ENCODE assay signal across 3 fruit fly cellular contexts in genomic region chrX:6705059-6705802, dm6.
TF ChIP-seq lines count a peak whose summit lies in the region.

No protein-coding gene starts in this region.

TF ChIP-seq in whole organism, adult, 20 proteins besides CTCF, POLR2A, EP300 and RAD21 (continued from another document):
- TF ChIP-seq CG5204 (GFP tag; optimal IDR thresholded peaks at IDR 0.05; lab: Kevin White, UChicago), result no peak

TF ChIP-seq in whole organism, embryonic, 481 proteins besides CTCF, POLR2A, EP300 and RAD21 (continued from another document and continues in another):
- peak; percentile 81 for TF ChIP-seq grau (tag; optimal IDR thresholded peaks at IDR 0.05; lab: Kevin White, UChicago)
- TF ChIP-seq CG34376 (GFP tag; optimal IDR thresholded peaks at IDR 0.05; lab: Kevin White, UChicago), result peak; percentile 45
- TF ChIP-seq CG14441 (GFP tag; IDR thresholded peaks at IDR 0.05; lab: Robert Waterston, UW), result peak; percentile 81
- TF ChIP-seq vvl (GFP tag; IDR thresholded peaks at IDR 0.05; lab: Robert Waterston, UW), result peak; percentile 10; the same call in 1 of the 2 replicates
- TF ChIP-seq CkIIα-i1 (GFP tag; IDR thresholded peaks at IDR 0.05; lab: Robert Waterston, UW), result no peak
- TF ChIP-seq nmo (GFP tag; optimal IDR thresholded peaks at IDR 0.05; lab: Kevin White, UChicago), result peak; percentile 5
- TF ChIP-seq CG34422 (GFP tag; IDR thresholded peaks at IDR 0.05; lab: Robert Waterston, UW), result 0 out of 3 replicates have a peak, but pooled peaks have one; percentile 13
- no peak for TF ChIP-seq HmgD (GFP tag; optimal IDR thresholded peaks at IDR 0.05; lab: Kevin White, UChicago)
- peak; percentile 21 for TF ChIP-seq Sox100B (GFP tag; optimal IDR thresholded peaks at IDR 0.05; lab: Kevin White, UChicago)
- TF ChIP-seq zen2 (GFP tag; IDR thresholded peaks at IDR 0.05; lab: Robert Waterston, UW; ENCODE audit: partially characterized antibody), result no peak
- no peak for TF ChIP-seq Optix (GFP tag; IDR thresholded peaks at IDR 0.05; lab: Robert Waterston, UW)
- TF ChIP-seq prd (optimal IDR thresholded peaks at IDR 0.05; lab: Kevin White, UChicago), result no peak
- TF ChIP-seq prd (GFP tag; IDR thresholded peaks at IDR 0.05; lab: Robert Waterston, UW), result peak; percentile 22; the same call in 1 of the 3 replicates
- TF ChIP-seq CG18619 (GFP tag; optimal IDR thresholded peaks at IDR 0.05; lab: Kevin White, UChicago), result peak; percentile 15
- TF ChIP-seq grn (GFP tag; optimal IDR thresholded peaks at IDR 0.05; lab: Kevin White, UChicago), result peak; percentile 52
- peak; percentile 1 for TF ChIP-seq CG6813 (GFP tag; optimal IDR thresholded peaks at IDR 0.05; lab: Kevin White, UChicago)
- peak; percentile 5 for TF ChIP-seq ind (GFP tag; optimal IDR thresholded peaks at IDR 0.05; lab: Kevin White, UChicago)
- peak; percentile 11 for TF ChIP-seq CG12391 (tag; optimal IDR thresholded peaks at IDR 0.05; lab: Kevin White, UChicago)
- peak; percentile 13 for TF ChIP-seq Sox102F (GFP tag; optimal IDR thresholded peaks at IDR 0.05; lab: Kevin White, UChicago)
- peak; percentile 51 for TF ChIP-seq CG2678 (tag; optimal IDR thresholded peaks at IDR 0.05; lab: Kevin White, UChicago)
- peak in 1 of 3 experiments; percentile 17 for TF ChIP-seq lola (GFP tag; optimal IDR thresholded peaks at IDR 0.05; lab: Kevin White, UChicago)
- no peak for TF ChIP-seq CG18476 (GFP tag; optimal IDR thresholded peaks at IDR 0.05; lab: Kevin White, UChicago)
- TF ChIP-seq D (optimal IDR thresholded peaks at IDR 0.05; lab: Kevin White, UChicago), result no peak
- peak; percentile 28 for TF ChIP-seq D (GFP tag; optimal IDR thresholded peaks at IDR 0.05; lab: Kevin White, UChicago)
- no peak for TF ChIP-seq H2.0 (GFP tag; IDR thresholded peaks at IDR 0.05; lab: Robert Waterston, UW)
- TF ChIP-seq Meics (GFP tag; optimal IDR thresholded peaks at IDR 0.05; lab: Kevin White, UChicago), result no peak
- TF ChIP-seq CG17359 (tag; optimal IDR thresholded peaks at IDR 0.05; lab: Kevin White, UChicago), result no peak
- TF ChIP-seq crc (GFP tag; optimal IDR thresholded peaks at IDR 0.05; lab: Kevin White, UChicago), result no peak
- peak in 1 of 2 experiments; percentile 23 for TF ChIP-seq Hr51 (GFP tag; optimal IDR thresholded peaks at IDR 0.05; lab: Kevin White, UChicago)
- TF ChIP-seq Rx (GFP tag; IDR thresholded peaks at IDR 0.05; lab: Robert Waterston, UW), result no peak
- TF ChIP-seq Oli (tag; optimal IDR thresholded peaks at IDR 0.05; lab: Kevin White, UChicago), result peak; percentile 5
- no peak for TF ChIP-seq B-H1 (GFP tag; IDR thresholded peaks at IDR 0.05; lab: Robert Waterston, UW)
- peak; percentile 46 for TF ChIP-seq sug (tag; optimal IDR thresholded peaks at IDR 0.05; lab: Kevin White, UChicago)
- no peak for TF ChIP-seq CG18599 (GFP tag; optimal IDR thresholded peaks at IDR 0.05; lab: Kevin White, UChicago)
- TF ChIP-seq CG2120 (GFP tag; optimal IDR thresholded peaks at IDR 0.05; lab: Kevin White, UChicago), result peak; percentile 8
- TF ChIP-seq zen (tag; optimal IDR thresholded peaks at IDR 0.05; lab: Kevin White, UChicago), result no peak
- no peak for TF ChIP-seq Nf-YB (GFP tag; optimal IDR thresholded peaks at IDR 0.05; lab: Kevin White, UChicago)
- TF ChIP-seq Doc2 (GFP tag; IDR thresholded peaks at IDR 0.05; lab: Robert Waterston, UW), result no peak
- peak in 1 of 2 experiments; percentile 46 for TF ChIP-seq Pdp1 (GFP tag; optimal IDR thresholded peaks at IDR 0.05; lab: Kevin White, UChicago)
- peak; percentile 10 for TF ChIP-seq dmrt99B (tag; optimal IDR thresholded peaks at IDR 0.05; lab: Kevin White, UChicago)
- TF ChIP-seq Ets65A (GFP tag; lab: Kevin White, UChicago), result no peak
- TF ChIP-seq Med (GFP tag; lab: Kevin White, UChicago), result peak; percentile 73
- TF ChIP-seq cwo (GFP tag; optimal IDR thresholded peaks at IDR 0.05; lab: Kevin White, UChicago), result peak; percentile 8
- 0 out of 2 replicates have a peak, but pooled peaks have one; percentile 11 for TF ChIP-seq MBD-R2 (GFP tag; IDR thresholded peaks at IDR 0.05; lab: Robert Waterston, UW)
- peak in 1 of 2 experiments; percentile 2 for TF ChIP-seq eve (GFP tag; optimal IDR thresholded peaks at IDR 0.05; lab: Kevin White, UChicago)
- peak; percentile 1 for TF ChIP-seq Asciz (GFP tag; optimal IDR thresholded peaks at IDR 0.05; lab: Kevin White, UChicago)
- TF ChIP-seq ci (GFP tag; IDR thresholded peaks at IDR 0.05; lab: Robert Waterston, UW), result peak; percentile 40; the same call in 1 of the 3 replicates
- TF ChIP-seq CG8089 (GFP tag; optimal IDR thresholded peaks at IDR 0.05; lab: Kevin White, UChicago), result no peak
- no peak for TF ChIP-seq sisA (GFP tag; IDR thresholded peaks at IDR 0.05; lab: Robert Waterston, UW)
- TF ChIP-seq CG9727 (GFP tag; optimal IDR thresholded peaks at IDR 0.05; lab: Kevin White, UChicago), result peak; percentile 6
- peak; percentile 9 for TF ChIP-seq CG15269 (tag; optimal IDR thresholded peaks at IDR 0.05; lab: Kevin White, UChicago)
- TF ChIP-seq Drgx (GFP tag; IDR thresholded peaks at IDR 0.05; lab: Robert Waterston, UW), result peak; percentile 32; the same call in 1 of the 2 replicates
- no peak for TF ChIP-seq Trl (optimal IDR thresholded peaks at IDR 0.05; lab: Kevin White, UChicago)
- no peak for TF ChIP-seq Trl (GFP tag; optimal IDR thresholded peaks at IDR 0.05; lab: Kevin White, UChicago)
- 0 out of 2 replicates have a peak, but pooled peaks have one; percentile 4 for TF ChIP-seq lmd (GFP tag; IDR thresholded peaks at IDR 0.05; lab: Robert Waterston, UW)
- no peak for TF ChIP-seq CG11456 (GFP tag; IDR thresholded peaks at IDR 0.05; lab: Robert Waterston, UW)
- TF ChIP-seq exex (tag; optimal IDR thresholded peaks at IDR 0.05; lab: Kevin White, UChicago), result peak; percentile 63
- no peak for TF ChIP-seq CG8290 (GFP tag; optimal IDR thresholded peaks at IDR 0.05; lab: Kevin White, UChicago)
- peak in 1 of 2 experiments; percentile 16 for TF ChIP-seq CG8290 (tag; optimal IDR thresholded peaks at IDR 0.05; lab: Kevin White, UChicago)
- TF ChIP-seq phol (tag; optimal IDR thresholded peaks at IDR 0.05; lab: Kevin White, UChicago), result peak; percentile 19
- TF ChIP-seq Nf-YC (tag; optimal IDR thresholded peaks at IDR 0.05; lab: Kevin White, UChicago), result peak; percentile 8
- TF ChIP-seq CG6654 (GFP tag; optimal IDR thresholded peaks at IDR 0.05; lab: Kevin White, UChicago), result no peak
- peak; percentile 62; the same call in 2 of the 3 replicates for TF ChIP-seq CG17361 (GFP tag; IDR thresholded peaks at IDR 0.05; lab: Robert Waterston, UW)
- TF ChIP-seq cg (GFP tag; optimal IDR thresholded peaks at IDR 0.05; lab: Kevin White, UChicago), result peak; percentile 58
- peak; percentile 3 for TF ChIP-seq CG4424 (GFP tag; optimal IDR thresholded peaks at IDR 0.05; lab: Kevin White, UChicago)

TF ChIP-seq in whole organism, prepupa, 60 proteins besides CTCF, POLR2A, EP300 and RAD21 (continued from another document):
- no peak for TF ChIP-seq Eip93F (GFP tag; optimal IDR thresholded peaks at IDR 0.05; lab: Kevin White, UChicago)
- peak; percentile 46 for TF ChIP-seq CG6808 (GFP tag; optimal IDR thresholded peaks at IDR 0.05; lab: Kevin White, UChicago)
- peak; percentile 26 for TF ChIP-seq CG3032 (tag; optimal IDR thresholded peaks at IDR 0.05; lab: Kevin White, UChicago)
- peak; percentile 21 for TF ChIP-seq CG6276 (GFP tag; optimal IDR thresholded peaks at IDR 0.05; lab: Kevin White, UChicago)
- no peak for TF ChIP-seq fd85E (GFP tag; optimal IDR thresholded peaks at IDR 0.05; lab: Kevin White, UChicago)
- no peak for TF ChIP-seq Sox102F (GFP tag; optimal IDR thresholded peaks at IDR 0.05; lab: Kevin White, UChicago)
- TF ChIP-seq CG3919 (GFP tag; optimal IDR thresholded peaks at IDR 0.05; lab: Kevin White, UChicago), result peak; percentile 0
- no peak for TF ChIP-seq CG11902 (GFP tag; optimal IDR thresholded peaks at IDR 0.05; lab: Kevin White, UChicago)
- no peak for TF ChIP-seq net (GFP tag; optimal IDR thresholded peaks at IDR 0.05; lab: Kevin White, UChicago)
- TF ChIP-seq Smox (GFP tag; optimal IDR thresholded peaks at IDR 0.05; lab: Kevin White, UChicago), result peak; percentile 22
- TF ChIP-seq Blimp-1 (GFP tag; optimal IDR thresholded peaks at IDR 0.05; lab: Kevin White, UChicago), result no peak
- TF ChIP-seq Sox14 (GFP tag; optimal IDR thresholded peaks at IDR 0.05; lab: Kevin White, UChicago), result peak; percentile 46
- no peak for TF ChIP-seq OdsH (GFP tag; optimal IDR thresholded peaks at IDR 0.05; lab: Kevin White, UChicago)
- TF ChIP-seq CG10669 (GFP tag; optimal IDR thresholded peaks at IDR 0.05; lab: Kevin White, UChicago), result peak; percentile 40
- TF ChIP-seq CG15336 (GFP tag; IDR thresholded peaks at IDR 0.05; lab: Robert Waterston, UW), result peak; percentile 52; the same call in 1 of the 2 replicates
- no peak for TF ChIP-seq CG8119 (GFP tag; IDR thresholded peaks at IDR 0.05; lab: Robert Waterston, UW)
- TF ChIP-seq esn (GFP tag; optimal IDR thresholded peaks at IDR 0.05; lab: Kevin White, UChicago), result peak; percentile 56
- no peak for TF ChIP-seq CG11762 (GFP tag; optimal IDR thresholded peaks at IDR 0.05; lab: Kevin White, UChicago; ENCODE audit: insufficient read depth)
- TF ChIP-seq CG34406 (GFP tag; optimal IDR thresholded peaks at IDR 0.05; lab: Kevin White, UChicago), result no peak
- TF ChIP-seq CG9139 (GFP tag; optimal IDR thresholded peaks at IDR 0.05; lab: Kevin White, UChicago), result no peak
- peak; percentile 59 for TF ChIP-seq Hr4 (GFP tag; optimal IDR thresholded peaks at IDR 0.05; lab: Kevin White, UChicago)
- TF ChIP-seq fd59A (GFP tag; optimal IDR thresholded peaks at IDR 0.05; lab: Kevin White, UChicago), result peak; percentile 7
- peak; percentile 43 for TF ChIP-seq CG10631 (GFP tag; optimal IDR thresholded peaks at IDR 0.05; lab: Kevin White, UChicago)
- peak; percentile 91 for TF ChIP-seq Eip78C (GFP tag; lab: Kevin White, UChicago)
- peak; percentile 25 for TF ChIP-seq acj6 (GFP tag; optimal IDR thresholded peaks at IDR 0.05; lab: Kevin White, UChicago)
- no peak for TF ChIP-seq CG6854 (GFP tag; optimal IDR thresholded peaks at IDR 0.05; lab: Kevin White, UChicago)
- peak; percentile 1 for TF ChIP-seq Lpt (GFP tag; optimal IDR thresholded peaks at IDR 0.05; lab: Kevin White, UChicago)
- peak; percentile 40 for TF ChIP-seq achi (GFP tag; optimal IDR thresholded peaks at IDR 0.05; lab: Kevin White, UChicago)
- no peak for TF ChIP-seq CG6163 (GFP tag; IDR thresholded peaks at IDR 0.05; lab: Robert Waterston, UW)
- peak; percentile 32 for TF ChIP-seq topi (GFP tag; optimal IDR thresholded peaks at IDR 0.05; lab: Kevin White, UChicago)
- no peak for TF ChIP-seq CG16779 (tag; optimal IDR thresholded peaks at IDR 0.05; lab: Kevin White, UChicago)
- TF ChIP-seq CG8632 (GFP tag; optimal IDR thresholded peaks at IDR 0.05; lab: Kevin White, UChicago), result peak; percentile 16
- TF ChIP-seq Gug (GFP tag; IDR thresholded peaks at IDR 0.05; lab: Robert Waterston, UW), result no peak
- TF ChIP-seq vri (GFP tag; optimal IDR thresholded peaks at IDR 0.05; lab: Kevin White, UChicago), result no peak
- TF ChIP-seq CG7368 (GFP tag; optimal IDR thresholded peaks at IDR 0.05; lab: Kevin White, UChicago), result no peak
- no peak for TF ChIP-seq fkh (GFP tag; optimal IDR thresholded peaks at IDR 0.05; lab: Kevin White, UChicago)
- peak in 1 of 2 experiments; percentile 48 for TF ChIP-seq ss (GFP tag; optimal IDR thresholded peaks at IDR 0.05; lab: Kevin White, UChicago)
- peak; percentile 30 for TF ChIP-seq lz (GFP tag; optimal IDR thresholded peaks at IDR 0.05; lab: Kevin White, UChicago)
- peak; percentile 20 for TF ChIP-seq pdm3 (GFP tag; optimal IDR thresholded peaks at IDR 0.05; lab: Kevin White, UChicago)
- no peak for TF ChIP-seq CG11294 (GFP tag; IDR thresholded peaks at IDR 0.05; lab: Robert Waterston, UW)
- TF ChIP-seq Sox15 (GFP tag; optimal IDR thresholded peaks at IDR 0.05; lab: Kevin White, UChicago), result no peak
